Worm (Caenorhabditis elegans) whole organism, late embryonic: Measurements from ENCODE around the gene clec-208.

Source experiments
- T23F11.4 ChIP-seq: fragments of 200-800 bp; sonication (Bioruptor generic); optimal IDR thresholded peaks from 2 replicates; lab custom pipeline; 2018; ENCODE audit warnings: mild to moderate bottlenecking, missing genetic modification characterization, missing compliant biosample characterization
- ceh-9 ChIP-seq: sonication (generic microtip); optimal IDR thresholded peaks from 2 replicates; lab custom pipeline; 2016; ENCODE audit warnings: mild to moderate bottlenecking, missing genetic modification characterization, inconsistent platforms, missing compliant biosample characterization
- dmd-4 ChIP-seq: sonication (generic microtip); optimal IDR thresholded peaks from 2 replicates; lab custom pipeline; 2016; ENCODE audit warnings: borderline replicate concordance, missing genetic modification characterization, missing compliant biosample characterization
- elt-2 ChIP-seq: sonication (generic microtip); optimal IDR thresholded peaks from 2 replicates; lab custom pipeline; 2016; ENCODE audit warnings: missing genetic modification reagents, missing genetic modification characterization, missing compliant biosample characterization
- ets-4 ChIP-seq: sonication (generic microtip); optimal IDR thresholded peaks from 2 replicates; lab custom pipeline; 2016; ENCODE audit warnings: missing genetic modification characterization, missing compliant biosample characterization
- lin-11 ChIP-seq: fragments of 200-800 bp; sonication (Bioruptor generic); optimal IDR thresholded peaks from 2 replicates; lab custom pipeline; 2018; ENCODE audit warnings: mild to moderate bottlenecking, missing genetic modification characterization, missing compliant biosample characterization
- mec-3 ChIP-seq: sonication (generic microtip); optimal IDR thresholded peaks from 2 replicates; lab custom pipeline; 2016; ENCODE audit warnings: borderline replicate concordance, missing genetic modification characterization, missing compliant biosample characterization
- pag-3 ChIP-seq: sonication (generic microtip); optimal IDR thresholded peaks from 2 replicates; lab custom pipeline; 2016; ENCODE audit warnings: missing compliant biosample characterization, missing genetic modification characterization, borderline replicate concordance
- sdc-2 ChIP-seq: sonication (generic microtip); optimal IDR thresholded peaks from 2 replicates; lab custom pipeline; 2016; ENCODE audit warnings: missing genotype, missing genetic modification characterization, missing compliant biosample characterization
- sox-2 ChIP-seq: fragments of 200-800 bp; sonication (Bioruptor generic); IDR thresholded peaks from 2 replicates; pipeline ENCODE4 v1.3.6; 2022; ENCODE audit warnings: missing genetic modification reagents, missing genetic modification characterization, missing compliant biosample characterization

- no peak for TF ChIP-seq elt-2 (tag; lab: Kevin White, UChicago)
- TF ChIP-seq lin-11: no peak
- TF ChIP-seq sdc-2: no peak
- TF ChIP-seq T23F11.4 (GFP tag; lab: Kevin White, UChicago): no peak
- TF ChIP-seq ets-4 (tag; lab: Kevin White, UChicago): no peak
- no peak for TF ChIP-seq pag-3 (tag; lab: Kevin White, UChicago)
- TF ChIP-seq sox-2 (GFP tag; lab: Robert Waterston, UW): no peak
- TF ChIP-seq dmd-4 (tag; lab: Kevin White, UChicago): no peak
- TF ChIP-seq ceh-9 (tag; lab: Kevin White, UChicago): no peak
- no peak for TF ChIP-seq mec-3 (tag; lab: Kevin White, UChicago)
Measured at ce11 chrV:2067985-2068499, 29.7 kb upstream of the clec-208 start, which contains the start of gene lbp-9.
